Worm (Caenorhabditis elegans) whole organism, L1 larva: ENCODE results near the gene srx-68.
A peak's percentile ranks its signal among the peaks of the same experiment; 100 is the strongest.

Experiments used
- C04F5.9 ChIP-seq: sonication (generic microtip); optimal IDR thresholded peaks from 2 replicates; lab custom pipeline; 2016; ENCODE audit warnings: missing genetic modification characterization, missing compliant biosample characterization
- C16A3.4 ChIP-seq: fragments of 150-350 bp; optimal IDR thresholded peaks from 2 replicates; lab custom pipeline; 2014; ENCODE audit warnings: missing biosample characterization, missing genetic modification characterization
- C34B4.2 ChIP-seq: sonication (generic microtip); optimal IDR thresholded peaks from 2 replicates; lab custom pipeline; 2017; ENCODE audit warnings: mild to moderate bottlenecking, missing genetic modification characterization, missing compliant biosample characterization
- ama-1 ChIP-seq: fragments of 150-350 bp; optimal IDR thresholded peaks from 2 replicates; lab custom pipeline; 2014
- blmp-1 ChIP-seq: fragments of 150-350 bp; optimal IDR thresholded peaks from 2 replicates; lab custom pipeline; 2014; ENCODE audit warnings: missing biosample characterization, missing genetic modification characterization
- ceh-82 ChIP-seq, 3 experiments: fragments of 150-350 bp in 1 of 3; sonication (generic microtip) in 2 of 3; optimal IDR thresholded peaks; 2 replicates each; lab custom pipeline; 2014 to 2017; ENCODE audit warnings: missing biosample characterization in 3 of 3, missing genetic modification characterization in 3 of 3
- ceh-90 ChIP-seq: sonication (generic microtip); optimal IDR thresholded peaks from 2 replicates; lab custom pipeline; 2016; ENCODE audit warnings: missing genetic modification characterization, missing compliant biosample characterization
- dpl-1 ChIP-seq, 3 experiments: fragments of 150-350 bp in 2 of 3; sonication (generic microtip) in 1 of 3; optimal IDR thresholded peaks; 2 replicates each; lab custom pipeline; 2014 to 2017; ENCODE audit warnings: missing biosample characterization in 3 of 3, missing genetic modification characterization in 3 of 3, missing genetic modification reagents in 3 of 3
- efl-1 ChIP-seq, 4 experiments: fragments of 150-350 bp; optimal IDR thresholded peaks in 3 of 4; peaks in 1 of 4; 1 replicate in 1 of 4; 2 replicates in 3 of 4; lab custom pipeline; 2014; ENCODE audit warnings: missing biosample characterization in 2 of 4, missing genetic modification characterization in 2 of 4, missing genetic modification reagents in 2 of 4
- efl-3 ChIP-seq: fragments of 200-800 bp; sonication (Bioruptor generic); optimal IDR thresholded peaks from 2 replicates; lab custom pipeline; 2018; ENCODE audit warnings: mild to moderate bottlenecking, missing genetic modification characterization, missing compliant biosample characterization
- egl-27 ChIP-seq, 2 experiments: fragments of 150-350 bp in 1 of 2; sonication (generic microtip); optimal IDR thresholded peaks; 3 replicates each; lab custom pipeline; 2017 to 2018; ENCODE audit warnings: missing biosample characterization in 2 of 2, missing genetic modification characterization in 2 of 2, missing genetic modification reagents in 2 of 2
- elt-2 ChIP-seq: sonication (generic microtip); optimal IDR thresholded peaks from 2 replicates; lab custom pipeline; 2016; ENCODE audit warnings: missing genetic modification characterization, mild to moderate bottlenecking, inconsistent platforms, missing compliant biosample characterization, missing genetic modification reagents
- elt-3 ChIP-seq, 6 experiments: fragments of 150-350 bp in 1 of 6; sonication (generic microtip); optimal IDR thresholded peaks; 2 replicates each; lab custom pipeline; 2017 to 2018; ENCODE audit warnings: missing biosample characterization in 6 of 6, missing genetic modification characterization in 6 of 6, inconsistent platforms in 1 of 6
- fkh-4 ChIP-seq: sonication (generic microtip); optimal IDR thresholded peaks from 2 replicates; lab custom pipeline; 2016; ENCODE audit warnings: missing compliant biosample characterization, missing genetic modification characterization, borderline replicate concordance
- hlh-4 ChIP-seq: sonication (generic microtip); optimal IDR thresholded peaks from 2 replicates; lab custom pipeline; 2016; ENCODE audit warnings: mild to moderate bottlenecking, missing genetic modification characterization, missing compliant biosample characterization
- lin-13 ChIP-seq: fragments of 150-350 bp; optimal IDR thresholded peaks from 2 replicates; lab custom pipeline; 2014; ENCODE audit warnings: missing biosample characterization, missing genetic modification reagents, missing genetic modification characterization
- lin-14 ChIP-seq: fragments of 200-800 bp; sonication (Bioruptor generic); optimal IDR thresholded peaks from 2 replicates; lab custom pipeline; 2018; ENCODE audit warnings: mild to moderate bottlenecking, missing genetic modification characterization, moderate library complexity, missing compliant biosample characterization
- lin-35 ChIP-seq, 2 experiments: fragments of 150-350 bp; optimal IDR thresholded peaks; 2 replicates each; lab custom pipeline; 2014; ENCODE audit warnings: missing biosample characterization in 2 of 2, missing genetic modification characterization in 2 of 2, missing genetic modification reagents in 2 of 2
- lir-3 ChIP-seq: sonication (generic microtip); optimal IDR thresholded peaks from 2 replicates; lab custom pipeline; 2016; ENCODE audit warnings: mild to moderate bottlenecking, missing genetic modification characterization, moderate library complexity, missing compliant biosample characterization; ENCODE audit not compliant: poor library complexity
- mdl-1 ChIP-seq, 2 experiments: fragments of 150-350 bp; optimal IDR thresholded peaks; 2 replicates each; lab custom pipeline; 2014 to 2017; ENCODE audit warnings: missing biosample characterization in 2 of 2, missing genetic modification characterization in 2 of 2, inconsistent platforms in 1 of 2
- mep-1 ChIP-seq: fragments of 150-350 bp; optimal IDR thresholded peaks from 2 replicates; lab custom pipeline; 2014; ENCODE audit warnings: missing biosample characterization, missing genetic modification characterization
- nhr-237 ChIP-seq: fragments of 150-350 bp; optimal IDR thresholded peaks from 2 replicates; lab custom pipeline; 2014; ENCODE audit warnings: missing biosample characterization, missing genetic modification characterization
- nhr-28 ChIP-seq: fragments of 150-350 bp; optimal IDR thresholded peaks from 2 replicates; lab custom pipeline; 2014; ENCODE audit warnings: missing biosample characterization, missing genetic modification characterization
- nhr-77 ChIP-seq: fragments of 150-350 bp; optimal IDR thresholded peaks from 2 replicates; lab custom pipeline; 2014; ENCODE audit warnings: missing biosample characterization, missing genetic modification characterization
- nhr-84 ChIP-seq: sonication (generic microtip); optimal IDR thresholded peaks from 2 replicates; lab custom pipeline; 2017; ENCODE audit warnings: missing biosample characterization, missing genetic modification characterization
- nhr-85 ChIP-seq: sonication (generic microtip); peaks from one replicate; lab custom pipeline; 2016; ENCODE audit warnings: missing genetic modification characterization, inconsistent platforms, missing compliant biosample characterization
- nhr-90 ChIP-seq: sonication (generic microtip); optimal IDR thresholded peaks from 2 replicates; lab custom pipeline; 2016; ENCODE audit warnings: mild to moderate bottlenecking, missing genetic modification characterization, missing compliant biosample characterization; ENCODE audit not compliant: poor library complexity
- pax-3 ChIP-seq: fragments of 200-800 bp; sonication (Bioruptor generic); optimal IDR thresholded peaks from 2 replicates; lab custom pipeline; 2018; ENCODE audit warnings: mild to moderate bottlenecking, missing genetic modification characterization, moderate library complexity, missing compliant biosample characterization
- rnt-1 ChIP-seq: sonication (generic microtip); optimal IDR thresholded peaks from 2 replicates; lab custom pipeline; 2016; ENCODE audit warnings: mild to moderate bottlenecking, missing genetic modification characterization, moderate library complexity, missing compliant biosample characterization
- snpc-4 ChIP-seq: fragments of 150-350 bp; optimal IDR thresholded peaks from 2 replicates; lab custom pipeline; 2014; ENCODE audit warnings: missing biosample characterization, missing genetic modification characterization
- sox-4 ChIP-seq: sonication (generic microtip); optimal IDR thresholded peaks from 2 replicates; lab custom pipeline; 2016; ENCODE audit warnings: missing genetic modification characterization, missing compliant biosample characterization
- sptf-1 ChIP-seq: fragments of 150-350 bp; optimal IDR thresholded peaks from 2 replicates; lab custom pipeline; 2014; ENCODE audit warnings: missing biosample characterization, missing genetic modification characterization
- sup-37 ChIP-seq: fragments of 200-800 bp; sonication (Bioruptor generic); optimal IDR thresholded peaks from 2 replicates; lab custom pipeline; 2018; ENCODE audit warnings: mild to moderate bottlenecking, missing genetic modification characterization, missing compliant biosample characterization
- swsn-7 ChIP-seq: sonication (generic microtip); optimal IDR thresholded peaks from 2 replicates; lab custom pipeline; 2016; ENCODE audit warnings: missing genetic modification characterization, missing compliant biosample characterization
- tlp-1 ChIP-seq: fragments of 150-350 bp; optimal IDR thresholded peaks from 2 replicates; lab custom pipeline; 2014; ENCODE audit warnings: missing biosample characterization, missing genetic modification characterization
- unc-130 ChIP-seq: fragments of 150-350 bp; optimal IDR thresholded peaks from 2 replicates; lab custom pipeline; 2017; ENCODE audit warnings: missing biosample characterization, missing genetic modification characterization, inconsistent platforms
- unc-98 ChIP-seq: fragments of 200-800 bp; sonication (Bioruptor generic); IDR thresholded peaks from 2 replicates; pipeline ENCODE4 v1.3.6; 2022; ENCODE audit warnings: missing genetic modification characterization, missing compliant biosample characterization
- vab-15 ChIP-seq: sonication (generic microtip); optimal IDR thresholded peaks from 2 replicates; lab custom pipeline; 2017; ENCODE audit warnings: missing genotype, mild to moderate bottlenecking, missing genetic modification characterization, missing compliant biosample characterization
- ztf-4 ChIP-seq: fragments of 150-350 bp; optimal IDR thresholded peaks from 2 replicates; lab custom pipeline; 2014; ENCODE audit warnings: missing biosample characterization, missing genetic modification characterization

The srx-68 gene

ce11 chrV:3896018-3896417, 16.6 kb upstream of the srx-68 start:
- TF ChIP-seq mdl-1 (tag; optimal IDR thresholded peaks at IDR 0.05; lab: Kevin White, UChicago) (no peak), efl-3 (no peak), mep-1 (no peak), ceh-82 (tag; optimal IDR thresholded peaks at IDR 0.05; lab: Kevin White, UChicago) (no peak), unc-130 (tag; lab: Kevin White, UChicago) (no peak), nhr-84 (tag; lab: Kevin White, UChicago) (no peak), vab-15 (tag; lab: Kevin White, UChicago) (no peak), ama-1 (no peak), lin-13 (GFP tag; lab: Kevin White, UChicago) (no peak)

ce11 chrV:3900102-3900501, 12.5 kb upstream of the srx-68 start, which contains the start of gene irld-22:
TSS of gene irld-22 (minus strand) at chrV:3900202.
- no peak for TF ChIP-seq efl-3
- TF ChIP-seq nhr-28 (tag; lab: Kevin White, UChicago), result no peak
- TF ChIP-seq C04F5.9 (tag; lab: Kevin White, UChicago), result no peak
- no peak for TF ChIP-seq elt-2
- TF ChIP-seq nhr-90 (tag; lab: Kevin White, UChicago), result no peak

- no peak for TF ChIP-seq lin-14
Observed at ce11 chrV:3902458-3903157, 10.0 kb upstream of the srx-68 start, which contains the start of the genes str-229 and srh-190. TSS of gene str-229 (minus strand) at chrV:3902558. TSS of gene srh-190 (plus strand) at chrV:3903107.

- TF ChIP-seq unc-130 (tag; lab: Kevin White, UChicago), result no peak
- no peak for TF ChIP-seq efl-1 (optimal IDR thresholded peaks at IDR 0.05; lab: Kevin White, UChicago)
- TF ChIP-seq efl-1 (GFP tag; optimal IDR thresholded peaks at IDR 0.05 in 1 of 2; lab: Kevin White, UChicago), result peak in 1 of 2 experiments; percentile 33
- no peak for TF ChIP-seq egl-27 (tag; optimal IDR thresholded peaks at IDR 0.05; lab: Kevin White, UChicago)
- no peak for TF ChIP-seq C16A3.4
- TF ChIP-seq, all 84 proteins: peak for 1
Observed at ce11 chrV:3903424-3903823, 9.1 kb upstream of the srx-68 start.

- no peak for TF ChIP-seq lir-3 (tag; lab: Kevin White, UChicago)
- peak in 1 of 2 experiments; percentile 22 for TF ChIP-seq efl-1 (optimal IDR thresholded peaks at IDR 0.05; lab: Kevin White, UChicago)
- TF ChIP-seq efl-1 (GFP tag; optimal IDR thresholded peaks at IDR 0.05 in 1 of 2; lab: Kevin White, UChicago), result peak in 1 of 2 experiments; percentile 8
- TF ChIP-seq swsn-7 (tag; lab: Kevin White, UChicago), result no peak
- peak; percentile 11 for TF ChIP-seq rnt-1 (tag; lab: Kevin White, UChicago)
- peak; percentile 78 for TF ChIP-seq blmp-1 (tag; lab: Kevin White, UChicago)
- no peak for TF ChIP-seq ceh-82 (tag; optimal IDR thresholded peaks at IDR 0.05; lab: Kevin White, UChicago)
- TF ChIP-seq nhr-85, result peak; percentile 64
- peak in 1 of 3 experiments; percentile 9 for TF ChIP-seq dpl-1 (GFP tag; optimal IDR thresholded peaks at IDR 0.05; lab: Kevin White, UChicago)
- peak in 1 of 2 experiments; percentile 13 for TF ChIP-seq lin-35 (GFP tag; optimal IDR thresholded peaks at IDR 0.05; lab: Kevin White, UChicago)
Observed at ce11 chrV:3905841-3906240, 6.7 kb upstream of the srx-68 start, which contains the start of gene nhr-156. TSS of gene nhr-156 (plus strand) at chrV:3906106.

- TF ChIP-seq tlp-1 (tag; lab: Kevin White, UChicago) (no peak), unc-98 (GFP tag; lab: Robert Waterston, UW) (no peak), snpc-4 (no peak), C04F5.9 (tag; lab: Kevin White, UChicago) (no peak), elt-3 (tag; optimal IDR thresholded peaks at IDR 0.05; lab: Kevin White, UChicago) (no peak), hlh-4 (tag; lab: Kevin White, UChicago) (no peak), dpl-1 (GFP tag; optimal IDR thresholded peaks at IDR 0.05; lab: Kevin White, UChicago) (no peak), sptf-1 (no peak), pax-3 (no peak), sup-37 (GFP tag; lab: Kevin White, UChicago) (no peak), ztf-4 (no peak), nhr-237 (tag; lab: Kevin White, UChicago) (no peak), blmp-1 (tag; lab: Kevin White, UChicago) (no peak), fkh-4 (no peak), efl-1 (optimal IDR thresholded peaks at IDR 0.05; lab: Kevin White, UChicago) (no peak), efl-1 (GFP tag; optimal IDR thresholded peaks at IDR 0.05 in 1 of 2; lab: Kevin White, UChicago) (no peak), ceh-90 (tag; lab: Kevin White, UChicago) (no peak), mep-1 (no peak), nhr-77 (tag; lab: Kevin White, UChicago) (no peak), sox-4 (tag; lab: Kevin White, UChicago) (no peak), C34B4.2 (tag; lab: Kevin White, UChicago) (no peak)
Observed at ce11 chrV:3913131-3913530, 559 bp downstream of the srx-68 start.
